Worm (Caenorhabditis elegans): ENCODE measurements around the gene rpa-1.

The rpa-1 gene

ce11 chrII:7714614-7715186, 50.3 kb downstream of the rpa-1 start:
- TF ChIP-seq nhr-47 (tag; optimal IDR thresholded peaks at IDR 0.05) (peak; percentile 23), efl-1 (optimal IDR thresholded peaks at IDR 0.05) (no peak), efl-1 (GFP tag; optimal IDR thresholded peaks at IDR 0.05 in 1 of 2) (peak in 1 of 2 experiments; percentile 79), nhr-28 (tag; optimal IDR thresholded peaks at IDR 0.05) (no peak), fkh-10 (GFP tag; optimal IDR thresholded peaks at IDR 0.05) (peak; percentile 95), lsy-2 (tag; optimal IDR thresholded peaks at IDR 0.05) (peak; percentile 29 to 43), snpc-4 (tag; optimal IDR thresholded peaks at IDR 0.05) (no peak), unc-86 (tag; optimal IDR thresholded peaks at IDR 0.05) (peak; percentile 20), ces-1 (GFP tag; optimal IDR thresholded peaks at IDR 0.05) (peak; percentile 39), lin-14 (GFP tag; optimal IDR thresholded peaks at IDR 0.05) (peak; percentile 86), ceh-90 (tag; optimal IDR thresholded peaks at IDR 0.05) (no peak), nhr-20 (tag; optimal IDR thresholded peaks at IDR 0.05) (no peak), lin-35 (GFP tag; optimal IDR thresholded peaks at IDR 0.05) (no peak), egl-13 (tag; optimal IDR thresholded peaks at IDR 0.05) (no peak), irx-1 (tag; optimal IDR thresholded peaks at IDR 0.05) (peak; percentile 25), ceh-8 (GFP tag; optimal IDR thresholded peaks at IDR 0.05) (peak; percentile 42), nhr-71 (tag; optimal IDR thresholded peaks at IDR 0.05) (peak; percentile 49)

DNA sequence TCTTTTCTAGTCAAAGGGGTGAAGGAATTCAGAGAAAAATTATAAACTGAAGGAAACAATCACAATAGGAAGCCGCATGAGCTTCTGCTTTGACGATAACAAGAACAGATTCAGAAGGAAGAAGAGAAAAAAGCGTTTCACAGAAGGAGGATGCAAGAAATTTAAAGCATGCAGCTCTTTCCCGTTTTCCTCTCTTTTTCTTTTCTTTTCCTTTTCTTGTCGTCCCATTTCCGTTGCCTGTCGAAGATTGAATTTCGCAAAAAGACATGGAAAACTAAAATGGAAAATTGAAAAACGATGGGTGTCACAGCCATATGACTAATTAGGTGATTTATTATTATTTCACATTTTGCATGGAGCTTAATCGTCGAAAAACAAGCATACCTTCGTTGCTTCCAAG, 51.7 kb downstream of the rpa-1 start:
- TF ChIP-seq snu-23 (GFP tag; optimal IDR thresholded peaks at IDR 0.05), result no peak
- peak; percentile 23 for TF ChIP-seq unc-86 (tag; optimal IDR thresholded peaks at IDR 0.05)
- TF ChIP-seq nhr-11 (tag; optimal IDR thresholded peaks at IDR 0.05), result no peak
- TF ChIP-seq lin-14 (GFP tag; optimal IDR thresholded peaks at IDR 0.05), result peak; percentile 65
- TF ChIP-seq mep-1 (tag; optimal IDR thresholded peaks at IDR 0.05), result peak; percentile 10
- TF ChIP-seq C04F5.9 (tag; optimal IDR thresholded peaks at IDR 0.05), result no peak
- peak; percentile 89 for TF ChIP-seq fkh-10 (GFP tag; optimal IDR thresholded peaks at IDR 0.05)
- TF ChIP-seq ztf-4 (tag; optimal IDR thresholded peaks at IDR 0.05), result no peak
- TF ChIP-seq lin-35 (GFP tag; optimal IDR thresholded peaks at IDR 0.05), result no peak
- TF ChIP-seq pag-3 (tag; optimal IDR thresholded peaks at IDR 0.05; ENCODE audit: borderline replicate concordance, insufficient read depth), result no peak
- peak; percentile 33 for TF ChIP-seq nhr-71 (tag; optimal IDR thresholded peaks at IDR 0.05)
- no peak for TF ChIP-seq isw-1 (GFP tag; IDR thresholded peaks at IDR 0.05)
- no peak for TF ChIP-seq unc-130 (tag; optimal IDR thresholded peaks at IDR 0.05)
- TF ChIP-seq aha-1 (tag; optimal IDR thresholded peaks at IDR 0.05), result no peak

Measured in whole organism, L1 larva.